Fruit fly (Drosophila melanogaster): ENCODE data around the gene glec.

The glec gene

DNA sequence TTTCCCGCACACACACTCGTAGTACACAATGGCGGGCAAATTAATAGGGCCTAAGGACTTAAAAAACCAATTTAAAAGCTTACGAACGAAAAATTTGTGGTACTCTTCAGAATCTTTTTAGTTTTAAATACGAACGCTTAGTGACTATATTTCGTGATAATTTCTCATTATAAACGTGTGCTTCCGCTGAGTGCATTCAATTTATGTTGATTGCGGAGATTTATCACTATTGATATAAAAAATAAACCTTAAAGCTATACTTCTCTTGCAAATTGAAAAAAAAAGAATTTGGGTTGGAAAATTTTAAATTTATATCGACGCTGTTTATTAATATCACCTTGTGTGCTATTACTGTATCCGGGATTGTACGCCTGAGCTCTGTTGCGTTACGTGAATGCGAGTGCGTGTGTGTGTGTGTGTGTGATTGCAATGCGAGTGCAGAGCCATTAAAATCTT, 7.1 kb downstream of the glec start (continued):
- peak; percentile 29 for TF ChIP-seq CG10654 (GFP tag; optimal IDR thresholded peaks at IDR 0.05)
- TF ChIP-seq fd3F (GFP tag; optimal IDR thresholded peaks at IDR 0.05) = no peak
- peak; percentile 20 for TF ChIP-seq CG2116 (GFP tag; optimal IDR thresholded peaks at IDR 0.05)
- peak; percentile 74 for TF ChIP-seq tin (GFP tag; optimal IDR thresholded peaks at IDR 0.05)
- TF ChIP-seq sna (GFP tag; IDR thresholded peaks at IDR 0.05; ENCODE audit: partially characterized antibody) = no peak
- TF ChIP-seq Hr39 (optimal IDR thresholded peaks at IDR 0.05) = no peak
- no peak for TF ChIP-seq CG2129 (GFP tag; IDR thresholded peaks at IDR 0.05; ENCODE audit: partially characterized antibody)
- no peak; the same call in 1 of the 2 replicates for TF ChIP-seq CG14014 (GFP tag; IDR thresholded peaks at IDR 0.05)
- TF ChIP-seq CG14860 (GFP tag; IDR thresholded peaks at IDR 0.05; ENCODE audit: partially characterized antibody) = no peak
- TF ChIP-seq Scr (GFP tag; IDR thresholded peaks at IDR 0.05; ENCODE audit: partially characterized antibody) = no peak
- peak; percentile 26 for TF ChIP-seq CG17568 (GFP tag; optimal IDR thresholded peaks at IDR 0.05)
- no peak for TF ChIP-seq MESR4 (GFP tag; optimal IDR thresholded peaks at IDR 0.05)
- no peak for TF ChIP-seq sima (GFP tag; optimal IDR thresholded peaks at IDR 0.05)
- no peak for TF ChIP-seq CG6791 (GFP tag; IDR thresholded peaks at IDR 0.05; ENCODE audit: partially characterized antibody)
- TF ChIP-seq bigmax (GFP tag; optimal IDR thresholded peaks at IDR 0.05) = no peak
- TF ChIP-seq cg (GFP tag; optimal IDR thresholded peaks at IDR 0.05) = no peak
- peak; percentile 66 for TF ChIP-seq CG6813 (GFP tag; optimal IDR thresholded peaks at IDR 0.05)
- TF ChIP-seq dysf (GFP tag; IDR thresholded peaks at IDR 0.05) = peak; percentile 63
- TF ChIP-seq Lpt (GFP tag; optimal IDR thresholded peaks at IDR 0.05) = no peak
- TF ChIP-seq CG13894 (tag; optimal IDR thresholded peaks at IDR 0.05) = no peak
- TF ChIP-seq dmrt11E (tag; optimal IDR thresholded peaks at IDR 0.05) = peak; percentile 82
- no peak for TF ChIP-seq pros (GFP tag; optimal IDR thresholded peaks at IDR 0.05)
- no peak for TF ChIP-seq luna (GFP tag; optimal IDR thresholded peaks at IDR 0.05)
- peak; percentile 14 for TF ChIP-seq Sry-β (GFP tag; optimal IDR thresholded peaks at IDR 0.05)
- peak; percentile 60 to 68 for TF ChIP-seq chif (GFP tag; optimal IDR thresholded peaks at IDR 0.05)
- TF ChIP-seq CG3281 (GFP tag; optimal IDR thresholded peaks at IDR 0.05) = peak; percentile 55
- no peak for TF ChIP-seq C15 (GFP tag; IDR thresholded peaks at IDR 0.05)
- TF ChIP-seq MBD-R2 (GFP tag; IDR thresholded peaks at IDR 0.05) = no peak
- TF ChIP-seq Hmr (GFP tag; optimal IDR thresholded peaks at IDR 0.05) = peak; percentile 55
- peak; percentile 44 for TF ChIP-seq CG13296 (GFP tag; optimal IDR thresholded peaks at IDR 0.05)
- no peak for TF ChIP-seq so (GFP tag; IDR thresholded peaks at IDR 0.05)
- TF ChIP-seq Oli (tag; optimal IDR thresholded peaks at IDR 0.05) = peak; percentile 78
- no peak for TF ChIP-seq pzg (GFP tag; optimal IDR thresholded peaks at IDR 0.05)
- TF ChIP-seq Pdp1 (GFP tag; optimal IDR thresholded peaks at IDR 0.05) = peak; percentile 76 to 78
- TF ChIP-seq ERR (GFP tag; optimal IDR thresholded peaks at IDR 0.05) = no peak
- TF ChIP-seq dpn (GFP tag; optimal IDR thresholded peaks at IDR 0.05) = peak; percentile 53
- TF ChIP-seq CG5180 (GFP tag; optimal IDR thresholded peaks at IDR 0.05) = peak; percentile 60
- TF ChIP-seq NfI (GFP tag; optimal IDR thresholded peaks at IDR 0.05) = peak; percentile 43
- TF ChIP-seq Atf6 (GFP tag; IDR thresholded peaks at IDR 0.05) = no peak
- TF ChIP-seq Adf1 (GFP tag; IDR thresholded peaks at IDR 0.05) = no peak
- TF ChIP-seq CG8478 (optimal IDR thresholded peaks at IDR 0.05) = no peak
- peak; percentile 7 for TF ChIP-seq CG11398 (GFP tag; optimal IDR thresholded peaks at IDR 0.05)
- no peak for TF ChIP-seq hb (GFP tag; IDR thresholded peaks at IDR 0.05; ENCODE audit: partially characterized antibody)
- no peak for TF ChIP-seq Dip2 (GFP tag; IDR thresholded peaks at IDR 0.05)
- no peak for TF ChIP-seq unc-4 (GFP tag; IDR thresholded peaks at IDR 0.05; ENCODE audit: partially characterized antibody)
- TF ChIP-seq CG1024 (GFP tag; IDR thresholded peaks at IDR 0.05) = no peak
- TF ChIP-seq Hr3 (GFP tag; optimal IDR thresholded peaks at IDR 0.05) = peak; percentile 56
- no peak for TF ChIP-seq jigr1 (GFP tag; IDR thresholded peaks at IDR 0.05)
- no peak for TF ChIP-seq sd (tag; optimal IDR thresholded peaks at IDR 0.05)
- peak; percentile 66 for TF ChIP-seq CG30431 (GFP tag; optimal IDR thresholded peaks at IDR 0.05)
- TF ChIP-seq jing (GFP tag; optimal IDR thresholded peaks at IDR 0.05) = peak; percentile 1
